Worm (Caenorhabditis elegans) whole organism, L4/young adult: Measurements from ENCODE around the gene ptr-14.

Source experiments
- dao-5 ChIP-seq: sonication (generic microtip); optimal IDR thresholded peaks from 2 replicates; lab custom pipeline; 2016; ENCODE audit warnings: missing genotype, missing genetic modification characterization, moderate library complexity, missing compliant biosample characterization
- him-1 ChIP-seq: sonication (generic microtip); optimal IDR thresholded peaks from 2 replicates; lab custom pipeline; 2016; ENCODE audit warnings: missing genotype, missing genetic modification reagents, missing genetic modification characterization, missing compliant biosample characterization

ce11 chrIV:10577600-10577999 is 37.6 kb upstream of the ptr-14 start:
- TF ChIP-seq him-1 (tag; lab: Kevin White, UChicago) (no peak), dao-5 (tag; lab: Kevin White, UChicago) (no peak)
